Fruit fly (Drosophila melanogaster) whole organism, embryonic: ENCODE data around the gene HIPP1.

Experiments
- Asciz ChIP-seq: fragments of 200-800 bp; sonication (Bioruptor generic); optimal IDR thresholded peaks from 2 replicates; lab custom pipeline; 2017; ENCODE audit warnings: missing biosample characterization, mild to moderate bottlenecking, missing genetic modification characterization, missing genetic modification reagents
- Atf6 ChIP-seq: fragments of 200-800 bp; sonication (Bioruptor generic); IDR thresholded peaks from 2 replicates; pipeline ENCODE4 v1.3.6; 2022; ENCODE audit warnings: missing biosample characterization, missing genetic modification characterization
- B-H1 ChIP-seq: fragments of 200-800 bp; sonication (Bioruptor generic); IDR thresholded peaks from 3 replicates; pipeline ENCODE4 v1.3.6; 2022; ENCODE audit warnings: missing biosample characterization, missing genetic modification characterization
- Bgb ChIP-seq: fragments of 200-800 bp; sonication (Bioruptor generic); IDR thresholded peaks from 2 replicates; pipeline ENCODE4 v1.3.6; 2022; ENCODE audit warnings: missing biosample characterization, missing genetic modification characterization; ENCODE audit not compliant: partially characterized antibody
- Blimp-1 ChIP-seq: fragments of 200-800 bp; sonication (Bioruptor generic); optimal IDR thresholded peaks from 3 replicates; lab custom pipeline; 2018; ENCODE audit warnings: missing biosample characterization, missing genetic modification characterization, mild to moderate bottlenecking, moderate library complexity, missing genetic modification reagents
- CG10366 ChIP-seq: fragments of 200-800 bp; sonication (Bioruptor generic); IDR thresholded peaks from 2 replicates; pipeline ENCODE4 v1.3.6; 2022; ENCODE audit warnings: missing biosample characterization, missing genetic modification characterization
- CG10959 ChIP-seq: fragments of 200-800 bp; sonication (Bioruptor generic); IDR thresholded peaks from 2 replicates; pipeline ENCODE4 v1.3.6; 2022; ENCODE audit warnings: missing biosample characterization, missing genetic modification characterization
- CG11398 ChIP-seq: fragments of 200-800 bp; sonication (Bioruptor generic); optimal IDR thresholded peaks from 2 replicates; lab custom pipeline; 2016; ENCODE audit warnings: missing biosample characterization, missing genetic modification characterization
- CG12155 ChIP-seq: fragments of 200-800 bp; sonication (Bioruptor generic); optimal IDR thresholded peaks from 3 replicates; lab custom pipeline; 2016; ENCODE audit warnings: missing biosample characterization, missing genetic modification characterization
- CG12236 ChIP-seq: fragments of 200-800 bp; sonication (Bioruptor generic); optimal IDR thresholded peaks from 2 replicates; lab custom pipeline; 2016; ENCODE audit warnings: missing biosample characterization, missing genetic modification characterization
- CG1529 ChIP-seq: fragments of 200-800 bp; sonication (Bioruptor generic); optimal IDR thresholded peaks from 3 replicates; lab custom pipeline; 2018; ENCODE audit warnings: missing biosample characterization, missing genetic modification characterization
- CG15479 ChIP-seq: fragments of 200-800 bp; sonication (Bioruptor generic); optimal IDR thresholded peaks from 3 replicates; lab custom pipeline; 2019; ENCODE audit warnings: missing biosample characterization, mild to moderate bottlenecking, missing genetic modification characterization, moderate library complexity
- CG17361 ChIP-seq: fragments of 200-800 bp; sonication (Bioruptor generic); IDR thresholded peaks from 3 replicates; pipeline ENCODE4 v1.3.6; 2022; ENCODE audit warnings: missing biosample characterization, missing genetic modification characterization
- CG18619 ChIP-seq: fragments of 200-800 bp; sonication (Bioruptor generic); optimal IDR thresholded peaks from 3 replicates; lab custom pipeline; 2017; ENCODE audit warnings: missing biosample characterization, mild to moderate bottlenecking, missing genetic modification characterization
- CG2202 ChIP-seq: fragments of 200-800 bp; sonication (Bioruptor generic); optimal IDR thresholded peaks from 2 replicates; lab custom pipeline; 2018; ENCODE audit warnings: missing biosample characterization, mild to moderate bottlenecking, missing genetic modification characterization
- CG30403 ChIP-seq: fragments of 200-800 bp; sonication (Bioruptor generic); optimal IDR thresholded peaks from 3 replicates; lab custom pipeline; 2016; ENCODE audit warnings: missing biosample characterization, missing genetic modification characterization
- CG31441 ChIP-seq: fragments of 200-800 bp; sonication (Bioruptor generic); IDR thresholded peaks from 2 replicates; pipeline ENCODE4 v1.3.6; 2022; ENCODE audit warnings: missing biosample characterization, missing genetic modification characterization
- CG33213 ChIP-seq: fragments of 200-800 bp; sonication (Bioruptor generic); optimal IDR thresholded peaks from 3 replicates; lab custom pipeline; 2016; ENCODE audit warnings: missing biosample characterization, missing genetic modification characterization
- CG3407 ChIP-seq: fragments of 200-800 bp; sonication (Bioruptor generic); optimal IDR thresholded peaks from 2 replicates; lab custom pipeline; 2018; ENCODE audit warnings: missing biosample characterization, mild to moderate bottlenecking, missing genetic modification characterization
- CG3726 ChIP-seq: fragments of 200-800 bp; sonication (Bioruptor generic); IDR thresholded peaks from 3 replicates; pipeline ENCODE4, ENCODE4 v1.3.6; 2022; ENCODE audit warnings: missing biosample characterization, missing genetic modification characterization
- CG7372 ChIP-seq: fragments of 200-800 bp; sonication (Bioruptor generic); IDR thresholded peaks from 2 replicates; pipeline ENCODE4 v1.3.6; 2022; ENCODE audit warnings: missing biosample characterization, missing genetic modification characterization
- CG9817 ChIP-seq: fragments of 200-800 bp; sonication (Bioruptor generic); optimal IDR thresholded peaks from 2 replicates; lab custom pipeline; 2018; ENCODE audit warnings: missing biosample characterization, mild to moderate bottlenecking, missing genetic modification characterization, moderate library complexity
- CG9876 ChIP-seq: fragments of 200-800 bp; sonication (Bioruptor generic); optimal IDR thresholded peaks from 2 replicates; lab custom pipeline; 2016; ENCODE audit warnings: missing biosample characterization, missing genetic modification characterization
- D ChIP-seq, 2 experiments: fragments of 200-800 bp in 1 of 2; fragments of >200 bp in 1 of 2; sonication (Bioruptor generic) in 1 of 2; optimal IDR thresholded peaks; 2 replicates in 1 of 2; 3 replicates in 1 of 2; lab custom pipeline; 2017; ENCODE audit warnings: mild to moderate bottlenecking in 1 of 2, missing biosample characterization in 1 of 2, missing genetic modification characterization in 1 of 2, missing genetic modification reagents in 1 of 2
- D19B ChIP-seq: fragments of 200-800 bp; sonication (Bioruptor generic); optimal IDR thresholded peaks from 2 replicates; lab custom pipeline; 2017; ENCODE audit warnings: missing biosample characterization, mild to moderate bottlenecking, missing genetic modification characterization
- Fer1 ChIP-seq: fragments of 200-800 bp; sonication (Bioruptor generic); optimal IDR thresholded peaks from 2 replicates; lab custom pipeline; 2017; ENCODE audit warnings: missing biosample characterization, mild to moderate bottlenecking, missing genetic modification characterization
- Gsc ChIP-seq: fragments of 200-800 bp; sonication (Bioruptor generic); IDR thresholded peaks from 2 replicates; pipeline ENCODE4 v1.3.6; 2022; ENCODE audit warnings: missing biosample characterization, missing genetic modification characterization
- Meics ChIP-seq: fragments of 200-800 bp; sonication (Bioruptor generic); optimal IDR thresholded peaks from 2 replicates; lab custom pipeline; 2017; ENCODE audit warnings: missing biosample characterization, mild to moderate bottlenecking, missing genetic modification characterization
- Neu2 ChIP-seq: fragments of 200-800 bp; sonication (Bioruptor generic); optimal IDR thresholded peaks from 3 replicates; lab custom pipeline; 2016; ENCODE audit warnings: missing biosample characterization, missing genetic modification characterization, borderline replicate concordance
- PHDP ChIP-seq: fragments of 200-800 bp; sonication (Bioruptor generic); optimal IDR thresholded peaks from 3 replicates; lab custom pipeline; 2018; ENCODE audit warnings: missing biosample characterization, mild to moderate bottlenecking, missing genetic modification characterization, moderate library complexity
- abd-A ChIP-seq: fragments of 200-800 bp; sonication (Bioruptor generic); optimal IDR thresholded peaks from 3 replicates; lab custom pipeline; 2019; ENCODE audit warnings: missing biosample characterization, mild to moderate bottlenecking, missing genetic modification characterization, moderate library complexity
- cad ChIP-seq: fragments of >200 bp; optimal IDR thresholded peaks from 2 replicates; lab custom pipeline; 2017; ENCODE audit warnings: missing biosample characterization, missing genetic modification characterization
- da ChIP-seq: fragments of 200-800 bp; sonication (Bioruptor generic); optimal IDR thresholded peaks from 2 replicates; lab custom pipeline; 2016; ENCODE audit warnings: missing biosample characterization, missing genetic modification characterization
- dpn ChIP-seq, 2 experiments: fragments of 200-800 bp; sonication (Bioruptor generic); optimal IDR thresholded peaks; 3 replicates each; lab custom pipeline; 2016; ENCODE audit warnings: missing biosample characterization in 2 of 2, missing genetic modification characterization in 2 of 2
- eve ChIP-seq, 2 experiments: fragments of >200 bp; optimal IDR thresholded peaks; 2 replicates each; lab custom pipeline; 2017; ENCODE audit warnings: missing biosample characterization in 2 of 2, missing genetic modification characterization in 2 of 2
- gcm ChIP-seq: fragments of 200-800 bp; sonication (Bioruptor generic); optimal IDR thresholded peaks from 2 replicates; lab custom pipeline; 2019; ENCODE audit warnings: missing biosample characterization, mild to moderate bottlenecking, missing genetic modification characterization, moderate library complexity
- gem ChIP-seq: fragments of 200-800 bp; sonication (Bioruptor generic); optimal IDR thresholded peaks from 2 replicates; lab custom pipeline; 2019; ENCODE audit warnings: missing biosample characterization, mild to moderate bottlenecking, missing genetic modification characterization, moderate library complexity
- grn ChIP-seq: fragments of 200-800 bp; sonication (Bioruptor generic); optimal IDR thresholded peaks from 3 replicates; lab custom pipeline; 2017; ENCODE audit warnings: missing biosample characterization, missing genetic modification characterization
- gro ChIP-seq: fragments of 200-800 bp; sonication (Bioruptor generic); optimal IDR thresholded peaks from 2 replicates; lab custom pipeline; 2016; ENCODE audit warnings: missing biosample characterization, missing genetic modification characterization
- gsb-n ChIP-seq: fragments of 200-800 bp; sonication (Bioruptor generic); optimal IDR thresholded peaks from 3 replicates; lab custom pipeline; 2018; ENCODE audit warnings: missing biosample characterization, mild to moderate bottlenecking, missing genetic modification characterization
- lilli ChIP-seq: fragments of 200-800 bp; sonication (Bioruptor generic); optimal IDR thresholded peaks from 3 replicates; lab custom pipeline; 2016; ENCODE audit warnings: missing biosample characterization, missing genetic modification characterization
- pb ChIP-seq: fragments of 200-800 bp; sonication (Bioruptor generic); optimal IDR thresholded peaks from 3 replicates; lab custom pipeline; 2016; ENCODE audit warnings: missing biosample characterization, missing genetic modification characterization
- repo ChIP-seq: fragments of 200-800 bp; sonication (Bioruptor generic); optimal IDR thresholded peaks from 2 replicates; lab custom pipeline; 2016; ENCODE audit warnings: missing biosample characterization, missing genetic modification characterization
- sisA ChIP-seq: fragments of 200-800 bp; sonication (Bioruptor generic); IDR thresholded peaks from 2 replicates; pipeline ENCODE4 v1.3.6; 2022; ENCODE audit warnings: missing biosample characterization, missing genetic modification characterization
- slp2 ChIP-seq: fragments of 200-800 bp; sonication (Bioruptor generic); optimal IDR thresholded peaks from 2 replicates; lab custom pipeline; 2016; ENCODE audit warnings: missing biosample characterization, missing genetic modification characterization
- trh ChIP-seq: fragments of 200-800 bp; sonication (Bioruptor generic); optimal IDR thresholded peaks from 2 replicates; lab custom pipeline; 2016; ENCODE audit warnings: missing biosample characterization, missing genetic modification characterization
- tx ChIP-seq: fragments of 200-800 bp; sonication (Bioruptor generic); optimal IDR thresholded peaks from 2 replicates; lab custom pipeline; 2016; ENCODE audit warnings: missing biosample characterization, missing genetic modification characterization
- unc-4 ChIP-seq: fragments of 200-800 bp; sonication (Bioruptor generic); IDR thresholded peaks from 2 replicates; pipeline ENCODE4 v1.3.6; 2022; ENCODE audit warnings: missing biosample characterization, missing genetic modification characterization; ENCODE audit not compliant: partially characterized antibody
- wdn ChIP-seq: fragments of 200-800 bp; sonication (Bioruptor generic); IDR thresholded peaks from 2 replicates; pipeline ENCODE4 v1.3.6; 2022; ENCODE audit warnings: missing biosample characterization, missing genetic modification characterization

The HIPP1 gene

dm6 chr3L:20826950-20827910 lies 17.8 kb downstream of the HIPP1 start (continued):
- TF ChIP-seq Asciz (GFP tag; lab: Kevin White, UChicago): peak; percentile 13
- peak; percentile 30; the same call in 1 of the 3 replicates for TF ChIP-seq B-H1 (GFP tag; lab: Robert Waterston, UW)
- TF ChIP-seq Neu2 (GFP tag; lab: Kevin White, UChicago): no peak
- TF ChIP-seq CG11398: no peak
- no peak for TF ChIP-seq trh (GFP tag; lab: Kevin White, UChicago)
- no peak for TF ChIP-seq unc-4
- TF ChIP-seq CG7372 (GFP tag; lab: Robert Waterston, UW): no peak
- TF ChIP-seq CG33213 (GFP tag; lab: Kevin White, UChicago): no peak
- TF ChIP-seq Meics: peak; percentile 40
- TF ChIP-seq Bgb (GFP tag; lab: Robert Waterston, UW): no peak
- TF ChIP-seq gro (GFP tag; lab: Kevin White, UChicago): no peak
- TF ChIP-seq CG18619 (GFP tag; lab: Kevin White, UChicago): peak; percentile 18
- no peak for TF ChIP-seq Fer1 (GFP tag; lab: Kevin White, UChicago)
- TF ChIP-seq Atf6 (GFP tag; lab: Robert Waterston, UW): peak; percentile 55; the same call in 1 of the 2 replicates
- TF ChIP-seq lilli (GFP tag; lab: Kevin White, UChicago): peak; percentile 51
- TF ChIP-seq eve (GFP tag; optimal IDR thresholded peaks at IDR 0.05; lab: Kevin White, UChicago): no peak
- TF ChIP-seq tx (GFP tag; lab: Kevin White, UChicago): no peak
- TF ChIP-seq gem (tag; lab: Kevin White, UChicago): peak; percentile 47
- TF ChIP-seq CG12236: no peak
- TF ChIP-seq D (optimal IDR thresholded peaks at IDR 0.05; lab: Kevin White, UChicago): no peak
- TF ChIP-seq D (GFP tag; optimal IDR thresholded peaks at IDR 0.05; lab: Kevin White, UChicago): no peak
- TF ChIP-seq CG30403 (GFP tag; lab: Kevin White, UChicago): peak; percentile 61
- peak; percentile 11; the same call in 1 of the 2 replicates for TF ChIP-seq CG31441 (GFP tag; lab: Robert Waterston, UW)
- TF ChIP-seq CG10366 (GFP tag; lab: Robert Waterston, UW): no peak
- TF ChIP-seq dpn (GFP tag; optimal IDR thresholded peaks at IDR 0.05; lab: Kevin White, UChicago): peak in 1 of 2 experiments; percentile 15
- no peak for TF ChIP-seq CG3407 (GFP tag; lab: Kevin White, UChicago)
- TF ChIP-seq sisA (GFP tag; lab: Robert Waterston, UW): no peak
- TF ChIP-seq gcm (GFP tag; lab: Kevin White, UChicago): no peak
- no peak for TF ChIP-seq grn (GFP tag; lab: Kevin White, UChicago)
- TF ChIP-seq gsb-n (tag; lab: Kevin White, UChicago): no peak
- no peak for TF ChIP-seq da (GFP tag; lab: Kevin White, UChicago)
- TF ChIP-seq cad (GFP tag; lab: Kevin White, UChicago): no peak
- peak; percentile 21 for TF ChIP-seq PHDP (tag; lab: Kevin White, UChicago)
- peak; percentile 44; the same call in 1 of the 3 replicates for TF ChIP-seq CG17361
- no peak for TF ChIP-seq CG15479
- TF ChIP-seq CG2202 (tag; lab: Kevin White, UChicago): no peak
- no peak for TF ChIP-seq abd-A (tag; lab: Kevin White, UChicago)
- TF ChIP-seq CG12155 (GFP tag; lab: Kevin White, UChicago): peak; percentile 4
- TF ChIP-seq slp2: no peak
- no peak for TF ChIP-seq CG1529 (GFP tag; lab: Kevin White, UChicago)
- no peak for TF ChIP-seq repo (GFP tag; lab: Kevin White, UChicago)
- 0 out of 2 replicates have a peak, but pooled peaks have one; percentile 30 for TF ChIP-seq wdn (GFP tag; lab: Robert Waterston, UW)
- peak; percentile 10 for TF ChIP-seq Blimp-1
- TF ChIP-seq CG9817 (tag; lab: Kevin White, UChicago): peak; percentile 45
- TF ChIP-seq CG9876 (GFP tag; lab: Kevin White, UChicago): no peak
- no peak for TF ChIP-seq CG10959 (GFP tag; lab: Robert Waterston, UW)
- TF ChIP-seq CG3726 (GFP tag; lab: Robert Waterston, UW): no peak
- no peak for TF ChIP-seq pb (GFP tag; lab: Kevin White, UChicago)
- peak; percentile 24 for TF ChIP-seq D19B (GFP tag; lab: Kevin White, UChicago)
- no peak for TF ChIP-seq Gsc (GFP tag; lab: Robert Waterston, UW)
